Worm (Caenorhabditis elegans) whole organism, L4 larva: ENCODE measurements around the gene Y53G8AR.1.

Experiments used
- F44E2.7 ChIP-seq: fragments of 200-800 bp; sonication (Bioruptor generic); IDR thresholded peaks from 2 replicates; pipeline ENCODE4 v2.1.2; 2022; ENCODE audit warnings: missing genetic modification characterization, missing compliant biosample characterization
- F49E8.2 ChIP-seq: sonication (generic microtip); optimal IDR thresholded peaks from 2 replicates; lab custom pipeline; 2016; ENCODE audit warnings: missing compliant biosample characterization, mild to moderate bottlenecking, missing genetic modification characterization, borderline replicate concordance
- R02D3.7 ChIP-seq: fragments of 150-350 bp; sonication (generic microtip); optimal IDR thresholded peaks from 3 replicates; lab custom pipeline; 2014; ENCODE audit warnings: missing biosample characterization, missing genetic modification characterization
- Y105C5A.15 ChIP-seq: fragments of 200-800 bp; sonication (Bioruptor generic); IDR thresholded peaks from 2 replicates; pipeline ENCODE4 v1.3.6; 2022; ENCODE audit warnings: missing genetic modification characterization, missing compliant biosample characterization
- Y5F2A.4 ChIP-seq: fragments of 200-800 bp; sonication (Bioruptor generic); optimal IDR thresholded peaks from 2 replicates; lab custom pipeline; 2018; ENCODE audit warnings: mild to moderate bottlenecking, missing genetic modification characterization, missing compliant biosample characterization
- ZK337.2 ChIP-seq: fragments of 200-800 bp; sonication (Bioruptor generic); IDR thresholded peaks from 2 replicates; pipeline ENCODE4 v1.3.6; 2022; ENCODE audit warnings: missing genetic modification reagents, missing genetic modification characterization, missing compliant biosample characterization
- aha-1 ChIP-seq: fragments of 150-350 bp; peaks from one replicate; lab custom pipeline; 2014; ENCODE audit warnings: missing biosample characterization, missing genetic modification characterization
- attf-4 ChIP-seq: sonication (generic microtip); optimal IDR thresholded peaks from 3 replicates; lab custom pipeline; 2017; ENCODE audit warnings: missing biosample characterization, missing genetic modification characterization
- ceh-28 ChIP-seq: fragments of 150-350 bp; optimal IDR thresholded peaks from 2 replicates; lab custom pipeline; 2014; ENCODE audit warnings: missing biosample characterization, missing genetic modification reagents, missing genetic modification characterization
- daf-12 ChIP-seq: fragments of 150-350 bp; optimal IDR thresholded peaks from 2 replicates; lab custom pipeline; 2014; ENCODE audit warnings: missing biosample characterization, missing genetic modification reagents, missing genetic modification characterization
- daf-16 ChIP-seq, 3 experiments: sonication (generic microtip); optimal IDR thresholded peaks; 2 replicates each; lab custom pipeline; 2016 to 2017; ENCODE audit warnings: missing genetic modification characterization in 3 of 3, missing genetic modification reagents in 3 of 3, mild to moderate bottlenecking in 2 of 3, missing compliant biosample characterization in 2 of 3, missing biosample characterization in 1 of 3, moderate library complexity in 1 of 3
- daf-8 ChIP-seq: fragments of 200-800 bp; sonication (Bioruptor generic); IDR thresholded peaks from 2 replicates; pipeline ENCODE4 v1.3.6; 2022; ENCODE audit warnings: missing genetic modification characterization, missing compliant biosample characterization
- egl-27 ChIP-seq: sonication (generic microtip); optimal IDR thresholded peaks from 3 replicates; lab custom pipeline; 2017; ENCODE audit warnings: missing biosample characterization, missing genetic modification reagents, missing genetic modification characterization
- fos-1 ChIP-seq: fragments of 150-350 bp; optimal IDR thresholded peaks from 2 replicates; lab custom pipeline; 2014; ENCODE audit warnings: missing biosample characterization, missing genetic modification characterization
- hif-1 ChIP-seq, 2 experiments: sonication (generic microtip); optimal IDR thresholded peaks; 2 replicates each; lab custom pipeline; 2016 to 2017; ENCODE audit warnings: missing compliant biosample characterization in 2 of 2, missing genetic modification characterization in 2 of 2, missing genetic modification reagents in 2 of 2, missing genotype in 2 of 2, mild to moderate bottlenecking in 1 of 2
- hlh-11 ChIP-seq: fragments of 200-800 bp; sonication (Bioruptor generic); optimal IDR thresholded peaks from 2 replicates; lab custom pipeline; 2018; ENCODE audit warnings: mild to moderate bottlenecking, missing genetic modification characterization, missing compliant biosample characterization
- jun-1 ChIP-seq: fragments of 150-350 bp; optimal IDR thresholded peaks from 2 replicates; lab custom pipeline; 2014; ENCODE audit warnings: missing biosample characterization, missing genetic modification reagents, missing genetic modification characterization
- lin-1 ChIP-seq: fragments of 200-800 bp; sonication (Bioruptor generic); IDR thresholded peaks from 2 replicates; pipeline ENCODE4 v1.3.6; 2022; ENCODE audit warnings: missing genetic modification reagents, missing genetic modification characterization, missing compliant biosample characterization
- lin-13 ChIP-seq: fragments of 150-350 bp; optimal IDR thresholded peaks from 2 replicates; lab custom pipeline; 2014; ENCODE audit warnings: missing biosample characterization, missing genetic modification reagents, missing genetic modification characterization
- madf-5 ChIP-seq, 2 experiments: fragments of 200-800 bp; sonication (Bioruptor generic); IDR thresholded peaks; 2 replicates each; pipeline ENCODE4 v1.3.6; 2022; ENCODE audit warnings: missing compliant biosample characterization in 2 of 2, missing genetic modification characterization in 2 of 2
- mdl-1 ChIP-seq, 2 experiments: fragments of 150-350 bp in 1 of 2; sonication (generic microtip) in 1 of 2; optimal IDR thresholded peaks; 2 replicates each; lab custom pipeline; 2014 to 2017; ENCODE audit warnings: missing biosample characterization in 2 of 2, missing genetic modification characterization in 2 of 2
- mdt-29 ChIP-seq: fragments of 200-800 bp; sonication (Bioruptor generic); IDR thresholded peaks from 2 replicates; pipeline ENCODE4 v1.3.6; 2022; ENCODE audit warnings: missing genetic modification reagents, missing genetic modification characterization, missing compliant biosample characterization
- mep-1 ChIP-seq: fragments of 150-350 bp; sonication (generic microtip); optimal IDR thresholded peaks from 3 replicates; lab custom pipeline; 2014; ENCODE audit warnings: missing biosample characterization, missing genetic modification characterization
- mes-2 ChIP-seq: sonication (generic microtip); optimal IDR thresholded peaks from 2 replicates; lab custom pipeline; 2016; ENCODE audit warnings: missing genotype, mild to moderate bottlenecking, missing genetic modification characterization, missing compliant biosample characterization; ENCODE audit not compliant: poor library complexity, severe bottlenecking
- mxl-3 ChIP-seq: fragments of 200-800 bp; sonication (Bioruptor generic); optimal IDR thresholded peaks from 2 replicates; lab custom pipeline; 2018; ENCODE audit warnings: mild to moderate bottlenecking, missing genetic modification characterization, missing compliant biosample characterization
- nhr-28 ChIP-seq: fragments of 150-350 bp; optimal IDR thresholded peaks from 2 replicates; lab custom pipeline; 2014; ENCODE audit warnings: missing biosample characterization, missing genetic modification characterization
- nhr-41 ChIP-seq: fragments of 200-800 bp; sonication (Bioruptor generic); IDR thresholded peaks from 2 replicates; pipeline ENCODE4 v1.3.6; 2022; ENCODE audit warnings: missing genetic modification reagents, missing genetic modification characterization, missing compliant biosample characterization
- nhr-6 ChIP-seq: fragments of 150-350 bp; optimal IDR thresholded peaks from 2 replicates; lab custom pipeline; 2014; ENCODE audit warnings: missing biosample characterization, missing genetic modification characterization
- nhr-76 ChIP-seq: fragments of 150-350 bp; optimal IDR thresholded peaks from 2 replicates; lab custom pipeline; 2014; ENCODE audit warnings: missing biosample characterization, missing genetic modification characterization
- nhr-77 ChIP-seq: fragments of 150-350 bp; optimal IDR thresholded peaks from 2 replicates; lab custom pipeline; 2014; ENCODE audit warnings: missing biosample characterization, missing genetic modification characterization
- pha-4 ChIP-seq, 2 experiments: fragments of 150-350 bp in 1 of 2; fragments of 200-800 bp in 1 of 2; sonication (Bioruptor generic) in 1 of 2; IDR thresholded peaks in 1 of 2; optimal IDR thresholded peaks in 1 of 2; 2 replicates each; pipeline versions ENCODE4 v1.3.6 to Lab custom; 2014 to 2022; ENCODE audit warnings: missing genetic modification characterization in 2 of 2, missing genetic modification reagents in 2 of 2, missing biosample characterization in 1 of 2, missing compliant biosample characterization in 1 of 2
- php-3 ChIP-seq: fragments of 200-800 bp; sonication (Bioruptor generic); IDR thresholded peaks from 2 replicates; pipeline ENCODE4 v1.3.6; 2022; ENCODE audit warnings: missing genetic modification reagents, missing genetic modification characterization, missing compliant biosample characterization
- pqm-1 ChIP-seq: sonication (generic microtip); optimal IDR thresholded peaks from 2 replicates; lab custom pipeline; 2017; ENCODE audit warnings: missing biosample characterization, missing genetic modification characterization
- snpc-1.2 ChIP-seq: fragments of 200-800 bp; sonication (Bioruptor generic); IDR thresholded peaks from 2 replicates; pipeline ENCODE4 v1.3.6; 2022; ENCODE audit warnings: missing genetic modification reagents, missing genetic modification characterization, missing compliant biosample characterization
- spr-3 ChIP-seq: fragments of 200-800 bp; sonication (Bioruptor generic); optimal IDR thresholded peaks from 2 replicates; lab custom pipeline; 2018; ENCODE audit warnings: mild to moderate bottlenecking, missing genetic modification characterization, missing compliant biosample characterization
- tra-1 ChIP-seq: fragments of 200-800 bp; sonication (Bioruptor generic); IDR thresholded peaks from 2 replicates; pipeline ENCODE4 v1.3.6; 2022; ENCODE audit warnings: missing genetic modification reagents, missing genetic modification characterization, missing compliant biosample characterization
- unc-39 ChIP-seq: sonication (generic microtip); optimal IDR thresholded peaks from 2 replicates; lab custom pipeline; 2017; ENCODE audit warnings: missing biosample characterization, missing genetic modification characterization
- zag-1 ChIP-seq: fragments of 150-350 bp; optimal IDR thresholded peaks from 2 replicates; lab custom pipeline; 2014; ENCODE audit warnings: missing biosample characterization, missing genetic modification characterization
- zfp-3 ChIP-seq: fragments of 200-800 bp; sonication (Bioruptor generic); conservative IDR thresholded peaks from 2 replicates; pipeline ENCODE4 v1.3.6; 2022; ENCODE audit warnings: missing genetic modification reagents, missing genetic modification characterization, missing compliant biosample characterization
- zip-2 ChIP-seq: fragments of 150-350 bp; optimal IDR thresholded peaks from 2 replicates; lab custom pipeline; 2014; ENCODE audit warnings: missing biosample characterization, missing genetic modification characterization
- ztf-7 ChIP-seq: fragments of 150-350 bp; optimal IDR thresholded peaks from 2 replicates; lab custom pipeline; 2014; ENCODE audit warnings: missing biosample characterization, missing genetic modification characterization

Gene Y53G8AR.1

ce11 chrIII:3343463-3343862 is 10.6 kb downstream of the Y53G8AR.1 start:
- no peak for TF ChIP-seq nhr-28 (tag; lab: Kevin White, UChicago)
- no peak for TF ChIP-seq fos-1 (tag; lab: Kevin White, UChicago)
- no peak for TF ChIP-seq zag-1 (tag; lab: Kevin White, UChicago)
- no peak for TF ChIP-seq ztf-7
- TF ChIP-seq zip-2 (tag; lab: Kevin White, UChicago) = no peak
- TF ChIP-seq lin-13 (GFP tag; lab: Kevin White, UChicago) = no peak
- TF ChIP-seq egl-27 (tag; lab: Kevin White, UChicago) = no peak
- TF ChIP-seq php-3 (GFP tag; lab: Robert Waterston, UW) = no peak
- peak; percentile 18 for TF ChIP-seq mep-1 (tag; lab: Kevin White, UChicago)
- TF ChIP-seq mdl-1 (tag; optimal IDR thresholded peaks at IDR 0.05; lab: Kevin White, UChicago) = no peak
- TF ChIP-seq spr-3 (GFP tag; lab: Kevin White, UChicago) = no peak
- no peak for TF ChIP-seq nhr-41 (GFP tag; lab: Robert Waterston, UW)
- no peak for TF ChIP-seq nhr-77 (tag; lab: Kevin White, UChicago)
- TF ChIP-seq F49E8.2 (tag; lab: Kevin White, UChicago) = no peak
- no peak for TF ChIP-seq nhr-76 (tag; lab: Kevin White, UChicago)
- TF ChIP-seq Y105C5A.15 (GFP tag; lab: Robert Waterston, UW) = no peak
- no peak for TF ChIP-seq daf-8 (GFP tag; lab: Robert Waterston, UW)
- TF ChIP-seq zfp-3 (GFP tag; lab: Robert Waterston, UW) = no peak
- TF ChIP-seq aha-1 (tag; lab: Kevin White, UChicago) = peak; percentile 89
- TF ChIP-seq daf-12 (tag; lab: Kevin White, UChicago) = no peak
- no peak for TF ChIP-seq unc-39 (tag; lab: Kevin White, UChicago)
- no peak for TF ChIP-seq Y5F2A.4 (GFP tag; lab: Kevin White, UChicago)
- TF ChIP-seq ceh-28 = no peak
- no peak for TF ChIP-seq mdt-29 (GFP tag; lab: Robert Waterston, UW)
- TF ChIP-seq tra-1 (GFP tag; lab: Robert Waterston, UW) = no peak
- peak; percentile 31 for TF ChIP-seq mes-2 (tag; lab: Kevin White, UChicago)
- no peak for TF ChIP-seq attf-4 (tag; lab: Kevin White, UChicago)
- no peak for TF ChIP-seq daf-16 (GFP tag; optimal IDR thresholded peaks at IDR 0.05; lab: Kevin White, UChicago)
- peak; percentile 41 for TF ChIP-seq daf-16 (tag; optimal IDR thresholded peaks at IDR 0.05; lab: Kevin White, UChicago)
- no peak for TF ChIP-seq pha-4 (GFP tag; IDR thresholded peaks at IDR 0.05; lab: Robert Waterston, UW)
- TF ChIP-seq pha-4 (tag; optimal IDR thresholded peaks at IDR 0.05; lab: Kevin White, UChicago) = peak; percentile 94
- TF ChIP-seq hlh-11 (tag; lab: Kevin White, UChicago) = no peak
- no peak for TF ChIP-seq lin-1 (GFP tag; lab: Robert Waterston, UW)
- TF ChIP-seq R02D3.7 = no peak
- TF ChIP-seq snpc-1.2 (GFP tag; lab: Robert Waterston, UW) = no peak
- peak; percentile 79 for TF ChIP-seq pqm-1 (tag; lab: Kevin White, UChicago)
- TF ChIP-seq hif-1 (tag; optimal IDR thresholded peaks at IDR 0.05; lab: Kevin White, UChicago) = no peak
- TF ChIP-seq madf-5 (GFP tag; IDR thresholded peaks at IDR 0.05; lab: Robert Waterston, UW) = no peak
- peak; percentile 28 for TF ChIP-seq nhr-6 (tag; lab: Kevin White, UChicago)
- TF ChIP-seq ZK337.2 (GFP tag; lab: Robert Waterston, UW) = no peak
- TF ChIP-seq F44E2.7 = no peak
- TF ChIP-seq jun-1 (tag; lab: Kevin White, UChicago) = no peak
- TF ChIP-seq, all 104 proteins: peak for 7

ce11 chrIII:3344573-3344972 is 11.7 kb downstream of the Y53G8AR.1 start, which contains the start of gene gei-1:
TSS of gene gei-1 (plus strand) at chrIII:3344873.
- TF ChIP-seq mxl-3 (GFP tag; lab: Kevin White, UChicago) = no peak
- no peak for TF ChIP-seq daf-16 (GFP tag; optimal IDR thresholded peaks at IDR 0.05; lab: Kevin White, UChicago)
- no peak for TF ChIP-seq daf-16 (tag; optimal IDR thresholded peaks at IDR 0.05; lab: Kevin White, UChicago)
